4 worm cellular contexts compared by ENCODE assay signal in genomic region chrX:6382930-6383329, ce11.
TF ChIP-seq lines count a peak whose summit lies in the region.

No protein-coding gene starts in this region.

TF ChIP-seq in whole organism, L1 larva, 84 proteins besides CTCF, POLR2A, EP300 and RAD21:
- TF ChIP-seq nhr-85 (tag; lab: Kevin White, UChicago), result peak; percentile 77
- no peak for TF ChIP-seq fkh-8 (tag; optimal IDR thresholded peaks at IDR 0.05; lab: Kevin White, UChicago)
- TF ChIP-seq lin-14 (GFP tag; optimal IDR thresholded peaks at IDR 0.05; lab: Kevin White, UChicago), result peak; percentile 19
TF ChIP-seq in whole organism, L1 larva: peak in this region for 2.

TF ChIP-seq in whole organism, L2 larva, 48 proteins besides CTCF, POLR2A, EP300 and RAD21:
- TF ChIP-seq blmp-1 (tag; optimal IDR thresholded peaks at IDR 0.05; lab: Kevin White, UChicago; ENCODE audit: insufficient read depth) (peak; percentile 1), elt-1 (tag; optimal IDR thresholded peaks at IDR 0.05; lab: Kevin White, UChicago) (peak; percentile 55), ceh-16 (tag; optimal IDR thresholded peaks at IDR 0.05; lab: Kevin White, UChicago) (peak; percentile 80), nhr-25 (tag; optimal IDR thresholded peaks at IDR 0.05; lab: Kevin White, UChicago) (peak; percentile 51), sma-9 (GFP tag; optimal IDR thresholded peaks at IDR 0.05; lab: Kevin White, UChicago) (peak; percentile 25), sma-9 (tag; optimal IDR thresholded peaks at IDR 0.05; lab: Kevin White, UChicago) (no peak), R02D3.7 (tag; optimal IDR thresholded peaks at IDR 0.05; lab: Kevin White, UChicago) (no peak)

TF ChIP-seq in whole organism, L3 larva, 47 proteins besides CTCF, POLR2A, EP300 and RAD21:
- TF ChIP-seq ceh-16 (tag; optimal IDR thresholded peaks at IDR 0.05; lab: Kevin White, UChicago) (no peak), nhr-23 (tag; optimal IDR thresholded peaks at IDR 0.05; lab: Kevin White, UChicago) (peak; percentile 4), nhr-25 (tag; optimal IDR thresholded peaks at IDR 0.05; lab: Kevin White, UChicago) (peak; percentile 86), daf-12 (tag; optimal IDR thresholded peaks at IDR 0.05; lab: Kevin White, UChicago) (no peak), nfya-1 (tag; optimal IDR thresholded peaks at IDR 0.05; lab: Kevin White, UChicago; ENCODE audit: insufficient read depth) (no peak), elt-1 (tag; optimal IDR thresholded peaks at IDR 0.05; lab: Kevin White, UChicago) (peak; percentile 85), nhr-28 (tag; optimal IDR thresholded peaks at IDR 0.05; lab: Kevin White, UChicago) (no peak), nhr-43 (tag; optimal IDR thresholded peaks at IDR 0.05; lab: Kevin White, UChicago; ENCODE audit: poor library complexity, severe bottlenecking) (no peak)

TF ChIP-seq in whole organism, mixed stage, embryonic, 35 proteins besides CTCF, POLR2A, EP300 and RAD21:
- TF ChIP-seq ham-2 (GFP tag; optimal IDR thresholded peaks at IDR 0.05; lab: Kevin White, UChicago) (peak; percentile 19), unc-120 (tag; optimal IDR thresholded peaks at IDR 0.05; lab: Kevin White, UChicago; ENCODE audit: poor library complexity, severe bottlenecking) (no peak), elt-1 (tag; optimal IDR thresholded peaks at IDR 0.05; lab: Kevin White, UChicago; ENCODE audit: borderline replicate concordance, insufficient read depth) (peak; percentile 24)

Comparison
In these comparisons a context has a peak if more than half of its experiments do, and no peak if none do; other contexts are left out.
1. Of the 22 proteins assayed by ChIP-seq in both whole organism, L1 larva and whole organism, L2 larva: peak only in whole organism, L1 larva: none; only in whole organism, L2 larva: blmp-1; in both: none; in neither: 21.